Worm (Caenorhabditis elegans) whole organism, late embryonic: ENCODE measurements around the gene R08F11.7.
A peak's percentile ranks its signal among the peaks of the same experiment; 100 is the strongest.

Source experiments
- C38D4.7 ChIP-seq: fragments of 200-800 bp; sonication (Bioruptor generic); optimal IDR thresholded peaks from 2 replicates; lab custom pipeline; 2018; ENCODE audit warnings: mild to moderate bottlenecking, missing genetic modification characterization, moderate library complexity, missing compliant biosample characterization
- K02D7.2 ChIP-seq: sonication (generic microtip); optimal IDR thresholded peaks from 2 replicates; lab custom pipeline; 2017; ENCODE audit warnings: mild to moderate bottlenecking, missing genetic modification characterization, missing compliant biosample characterization
- K09A11.1 ChIP-seq: sonication (generic microtip); optimal IDR thresholded peaks from 2 replicates; lab custom pipeline; 2017; ENCODE audit warnings: antibody characterized with exemption, mild to moderate bottlenecking, missing genetic modification characterization, missing compliant biosample characterization; ENCODE audit not compliant: insufficient read depth
- ahr-1 ChIP-seq: sonication (generic microtip); optimal IDR thresholded peaks from 2 replicates; lab custom pipeline; 2016; ENCODE audit warnings: missing genetic modification characterization, missing compliant biosample characterization
- ama-1 ChIP-seq: fragments of 150-350 bp; optimal IDR thresholded peaks from 2 replicates; lab custom pipeline; 2014
- ceh-14 ChIP-seq: sonication (generic microtip); optimal IDR thresholded peaks from 2 replicates; lab custom pipeline; 2016; ENCODE audit warnings: missing genotype, missing genetic modification characterization, missing compliant biosample characterization
- ceh-2 ChIP-seq: sonication (generic microtip); optimal IDR thresholded peaks from 2 replicates; lab custom pipeline; 2016; ENCODE audit warnings: missing genotype, missing genetic modification characterization, missing compliant biosample characterization
- ceh-22 ChIP-seq: sonication (generic microtip); optimal IDR thresholded peaks from 2 replicates; lab custom pipeline; 2017; ENCODE audit warnings: missing biosample characterization, missing genetic modification characterization
- ceh-24 ChIP-seq: sonication (generic microtip); optimal IDR thresholded peaks from 2 replicates; lab custom pipeline; 2016; ENCODE audit warnings: mild to moderate bottlenecking, missing genetic modification characterization, missing compliant biosample characterization
- ceh-31 ChIP-seq: sonication (generic microtip); optimal IDR thresholded peaks from 2 replicates; lab custom pipeline; 2016; ENCODE audit warnings: missing genetic modification characterization, missing compliant biosample characterization
- ceh-34 ChIP-seq: sonication (generic microtip); optimal IDR thresholded peaks from 2 replicates; lab custom pipeline; 2016; ENCODE audit warnings: mild to moderate bottlenecking, missing genetic modification characterization, missing compliant biosample characterization
- ceh-45 ChIP-seq: fragments of 200-800 bp; sonication (Bioruptor generic); IDR thresholded peaks from 2 replicates; pipeline ENCODE4 v1.3.6; 2022; ENCODE audit warnings: missing genetic modification reagents, missing genetic modification characterization, missing compliant biosample characterization
- ceh-48 ChIP-seq: sonication (generic microtip); optimal IDR thresholded peaks from 2 replicates; lab custom pipeline; 2016; ENCODE audit warnings: missing genetic modification characterization, inconsistent platforms, missing compliant biosample characterization
- ceh-6 ChIP-seq: fragments of 200-800 bp; sonication (Bioruptor generic); optimal IDR thresholded peaks from 2 replicates; lab custom pipeline; 2018; ENCODE audit warnings: mild to moderate bottlenecking, missing genetic modification characterization, missing compliant biosample characterization
- dmd-4 ChIP-seq: sonication (generic microtip); optimal IDR thresholded peaks from 2 replicates; lab custom pipeline; 2016; ENCODE audit warnings: borderline replicate concordance, missing genetic modification characterization, missing compliant biosample characterization
- dve-1 ChIP-seq: sonication (generic microtip); optimal IDR thresholded peaks from 2 replicates; lab custom pipeline; 2017; ENCODE audit warnings: antibody characterized with exemption, mild to moderate bottlenecking, missing genetic modification characterization, missing compliant biosample characterization
- elt-2 ChIP-seq: sonication (generic microtip); optimal IDR thresholded peaks from 2 replicates; lab custom pipeline; 2016; ENCODE audit warnings: missing genetic modification reagents, missing genetic modification characterization, missing compliant biosample characterization
- eyg-1 ChIP-seq: sonication (generic microtip); optimal IDR thresholded peaks from 2 replicates; lab custom pipeline; 2016; ENCODE audit warnings: missing genotype, missing genetic modification characterization, missing compliant biosample characterization
- fax-1 ChIP-seq: sonication (generic microtip); optimal IDR thresholded peaks from 2 replicates; lab custom pipeline; 2016; ENCODE audit warnings: missing genotype, missing genetic modification characterization, missing compliant biosample characterization
- fkh-6 ChIP-seq: sonication (generic microtip); optimal IDR thresholded peaks from 2 replicates; lab custom pipeline; 2016; ENCODE audit warnings: missing genetic modification characterization, missing compliant biosample characterization
- lin-11 ChIP-seq: fragments of 200-800 bp; sonication (Bioruptor generic); optimal IDR thresholded peaks from 2 replicates; lab custom pipeline; 2018; ENCODE audit warnings: mild to moderate bottlenecking, missing genetic modification characterization, missing compliant biosample characterization
- nhr-11 ChIP-seq: fragments of 150-350 bp; optimal IDR thresholded peaks from 2 replicates; lab custom pipeline; 2014; ENCODE audit warnings: missing biosample characterization, missing genetic modification characterization
- odd-2 ChIP-seq: sonication (generic microtip); optimal IDR thresholded peaks from 2 replicates; lab custom pipeline; 2017; ENCODE audit warnings: antibody characterized with exemption, mild to moderate bottlenecking, missing genetic modification characterization, missing compliant biosample characterization
- pax-1 ChIP-seq: fragments of 150-350 bp; optimal IDR thresholded peaks from 2 replicates; lab custom pipeline; 2014; ENCODE audit warnings: missing biosample characterization, missing genetic modification characterization
- ref-2 ChIP-seq: sonication (generic microtip); optimal IDR thresholded peaks from 2 replicates; lab custom pipeline; 2016; ENCODE audit warnings: missing genetic modification characterization, missing compliant biosample characterization
- sox-2 ChIP-seq: fragments of 200-800 bp; sonication (Bioruptor generic); IDR thresholded peaks from 2 replicates; pipeline ENCODE4 v1.3.6; 2022; ENCODE audit warnings: missing genetic modification reagents, missing genetic modification characterization, missing compliant biosample characterization
- sox-4 ChIP-seq: sonication (generic microtip); optimal IDR thresholded peaks from 2 replicates; lab custom pipeline; 2017; ENCODE audit warnings: mild to moderate bottlenecking, missing genetic modification characterization, inconsistent platforms, missing compliant biosample characterization
- tbx-7 ChIP-seq: sonication (generic microtip); optimal IDR thresholded peaks from 2 replicates; lab custom pipeline; 2016; ENCODE audit warnings: missing genotype, missing genetic modification characterization, missing compliant biosample characterization
- ttx-3 ChIP-seq: sonication (generic microtip); optimal IDR thresholded peaks from 2 replicates; lab custom pipeline; 2016; ENCODE audit warnings: missing genetic modification reagents, missing genetic modification characterization, missing compliant biosample characterization
- unc-42 ChIP-seq: sonication (generic microtip); optimal IDR thresholded peaks from 2 replicates; lab custom pipeline; 2016; ENCODE audit warnings: missing genotype, missing genetic modification characterization, missing compliant biosample characterization
- unc-55 ChIP-seq: sonication (generic microtip); optimal IDR thresholded peaks from 2 replicates; lab custom pipeline; 2017; ENCODE audit warnings: missing biosample characterization, missing genetic modification reagents, missing genetic modification characterization

Gene R08F11.7

ce11 chrV:3776086-3776589 lies 13.7 kb upstream of the R08F11.7 start, which contains the start of gene cysl-3:
TSS of gene cysl-3 (minus strand) at chrV:3776136.
- TF ChIP-seq lin-11 (tag; lab: Kevin White, UChicago) (no peak), fkh-6 (tag; lab: Kevin White, UChicago) (no peak), K02D7.2 (tag; lab: Kevin White, UChicago) (no peak), dmd-4 (tag; lab: Kevin White, UChicago) (no peak), ceh-24 (no peak)

ce11 chrV:3776946-3777345 lies 12.9 kb upstream of the R08F11.7 start:
- TF ChIP-seq ref-2 (tag; lab: Kevin White, UChicago): no peak
- TF ChIP-seq unc-55 (GFP tag; lab: Kevin White, UChicago): peak; percentile 34

ce11 chrV:3784167-3784734 lies 5.6 kb upstream of the R08F11.7 start, which contains the start of gene R08F11.1:
TSS of gene R08F11.1 (minus strand) at chrV:3784217.
- no peak for TF ChIP-seq unc-55 (GFP tag; lab: Kevin White, UChicago)
- no peak for TF ChIP-seq dve-1 (tag; lab: Kevin White, UChicago)
- TF ChIP-seq ref-2 (tag; lab: Kevin White, UChicago): no peak
- no peak for TF ChIP-seq sox-4 (tag; lab: Kevin White, UChicago)
- no peak for TF ChIP-seq ama-1 (lab: Kevin White, UChicago)
- TF ChIP-seq tbx-7: no peak
- peak; percentile 80 for TF ChIP-seq elt-2 (tag; lab: Kevin White, UChicago)
- TF ChIP-seq ceh-24: no peak

ce11 chrV:3788538-3788937 lies 1.3 kb upstream of the R08F11.7 start:
- no peak for TF ChIP-seq fax-1 (tag; lab: Kevin White, UChicago)
- no peak for TF ChIP-seq unc-55 (GFP tag; lab: Kevin White, UChicago)
- no peak for TF ChIP-seq ceh-31 (tag; lab: Kevin White, UChicago)
- TF ChIP-seq ceh-6 (GFP tag; lab: Kevin White, UChicago): no peak
- TF ChIP-seq ceh-48 (tag; lab: Kevin White, UChicago): no peak
- no peak for TF ChIP-seq ttx-3
- TF ChIP-seq dmd-4 (tag; lab: Kevin White, UChicago): no peak
- no peak for TF ChIP-seq ceh-22 (tag; lab: Kevin White, UChicago)
- no peak for TF ChIP-seq ahr-1 (tag; lab: Kevin White, UChicago)
- no peak for TF ChIP-seq nhr-11 (tag; lab: Kevin White, UChicago)
- TF ChIP-seq, all 69 proteins: peak for 0

ce11 chrV:3790424-3790823 lies 554 bp downstream of the R08F11.7 start:
- no peak for TF ChIP-seq sox-2 (GFP tag; lab: Robert Waterston, UW)
- no peak for TF ChIP-seq K09A11.1 (tag; lab: Kevin White, UChicago)
- TF ChIP-seq odd-2 (tag; lab: Kevin White, UChicago): no peak
- no peak for TF ChIP-seq ceh-14 (tag; lab: Kevin White, UChicago)
- TF ChIP-seq ceh-2 (tag; lab: Kevin White, UChicago): no peak
- no peak for TF ChIP-seq pax-1 (tag; lab: Kevin White, UChicago)
- TF ChIP-seq C38D4.7 (GFP tag; lab: Kevin White, UChicago): no peak
- TF ChIP-seq ttx-3: no peak
- TF ChIP-seq eyg-1 (tag; lab: Kevin White, UChicago): no peak
- TF ChIP-seq lin-11 (tag; lab: Kevin White, UChicago): no peak
- no peak for TF ChIP-seq ceh-45 (GFP tag; lab: Robert Waterston, UW)
- TF ChIP-seq unc-42 (tag; lab: Kevin White, UChicago): no peak
- TF ChIP-seq dmd-4 (tag; lab: Kevin White, UChicago): no peak
- no peak for TF ChIP-seq ceh-34 (tag; lab: Kevin White, UChicago)
- TF ChIP-seq nhr-11 (tag; lab: Kevin White, UChicago): no peak
